Fruit fly (Drosophila melanogaster) whole organism, embryonic: ENCODE results near the gene Girdin.

Experiments used
- Awh ChIP-seq: fragments of 200-800 bp; sonication (Bioruptor generic); IDR thresholded peaks from 2 replicates; pipeline ENCODE4, ENCODE4 v1.3.6; 2022; ENCODE audit warnings: missing biosample characterization, missing genetic modification characterization
- B-H1 ChIP-seq: fragments of 200-800 bp; sonication (Bioruptor generic); IDR thresholded peaks from 3 replicates; pipeline ENCODE4 v1.3.6; 2022; ENCODE audit warnings: missing biosample characterization, missing genetic modification characterization
- B-H2 ChIP-seq: fragments of 200-800 bp; sonication (Bioruptor generic); optimal IDR thresholded peaks from 2 replicates; lab custom pipeline; 2018; ENCODE audit warnings: missing biosample characterization, mild to moderate bottlenecking, missing genetic modification characterization
- CG10565 ChIP-seq: fragments of 200-800 bp; sonication (Bioruptor generic); optimal IDR thresholded peaks from 3 replicates; lab custom pipeline; 2016; ENCODE audit warnings: missing biosample characterization, mild to moderate bottlenecking, missing genetic modification characterization
- CG10654 ChIP-seq: fragments of 200-800 bp; sonication (Bioruptor generic); optimal IDR thresholded peaks from 2 replicates; lab custom pipeline; 2016; ENCODE audit warnings: missing biosample characterization, missing genetic modification characterization
- CG14014 ChIP-seq: fragments of 200-800 bp; sonication (Bioruptor generic); IDR thresholded peaks from 2 replicates; pipeline ENCODE4 v1.3.6; 2022; ENCODE audit warnings: missing biosample characterization, missing genetic modification characterization
- CG14965 ChIP-seq: fragments of 200-800 bp; sonication (Bioruptor generic); optimal IDR thresholded peaks from 2 replicates; lab custom pipeline; 2016; ENCODE audit warnings: missing biosample characterization, missing genetic modification characterization, borderline replicate concordance
- CG15514 ChIP-seq: fragments of 200-800 bp; sonication (Bioruptor generic); optimal IDR thresholded peaks from 3 replicates; lab custom pipeline; 2017; ENCODE audit warnings: missing biosample characterization, missing genetic modification characterization, mild to moderate bottlenecking, moderate library complexity, missing genetic modification reagents
- CG15696 ChIP-seq: fragments of 200-800 bp; sonication (Bioruptor generic); optimal IDR thresholded peaks from 2 replicates; lab custom pipeline; 2019; ENCODE audit warnings: missing biosample characterization, mild to moderate bottlenecking, missing genetic modification characterization, moderate library complexity
- CG1602 ChIP-seq: fragments of 200-800 bp; sonication (Bioruptor generic); optimal IDR thresholded peaks from 3 replicates; lab custom pipeline; 2016; ENCODE audit warnings: missing biosample characterization, missing genetic modification characterization
- CG16813 ChIP-seq: fragments of 200-800 bp; sonication (Bioruptor generic); IDR thresholded peaks from 3 replicates; pipeline ENCODE4 v1.3.6; 2022; ENCODE audit warnings: missing biosample characterization, missing genetic modification characterization; ENCODE audit not compliant: partially characterized antibody
- CG18619 ChIP-seq: fragments of 200-800 bp; sonication (Bioruptor generic); optimal IDR thresholded peaks from 3 replicates; lab custom pipeline; 2017; ENCODE audit warnings: missing biosample characterization, mild to moderate bottlenecking, missing genetic modification characterization
- CG2116 ChIP-seq: fragments of 200-800 bp; sonication (Bioruptor generic); optimal IDR thresholded peaks from 3 replicates; lab custom pipeline; 2018; ENCODE audit warnings: missing biosample characterization, mild to moderate bottlenecking, missing genetic modification characterization
- CG2678 ChIP-seq: fragments of 200-800 bp; sonication (Bioruptor generic); optimal IDR thresholded peaks from 3 replicates; lab custom pipeline; 2019; ENCODE audit warnings: missing biosample characterization, mild to moderate bottlenecking, missing genetic modification characterization, moderate library complexity
- CG3838 ChIP-seq: fragments of 200-800 bp; sonication (Bioruptor generic); optimal IDR thresholded peaks from 3 replicates; lab custom pipeline; 2016; ENCODE audit warnings: missing biosample characterization, missing genetic modification characterization
- CG3847 ChIP-seq: fragments of 200-800 bp; sonication (Bioruptor generic); IDR thresholded peaks from 2 replicates; pipeline ENCODE4 v1.3.6; 2022; ENCODE audit warnings: missing biosample characterization, missing genetic modification characterization
- CG4282 ChIP-seq: fragments of 200-800 bp; sonication (Bioruptor generic); optimal IDR thresholded peaks from 2 replicates; lab custom pipeline; 2016; ENCODE audit warnings: missing biosample characterization, missing genetic modification characterization
- CG4707 ChIP-seq: fragments of 200-800 bp; sonication (Bioruptor generic); optimal IDR thresholded peaks from 2 replicates; lab custom pipeline; 2018; ENCODE audit warnings: missing biosample characterization, mild to moderate bottlenecking, missing genetic modification characterization, moderate library complexity
- CG4854 ChIP-seq: fragments of 200-800 bp; sonication (Bioruptor generic); optimal IDR thresholded peaks from 2 replicates; lab custom pipeline; 2016; ENCODE audit warnings: missing biosample characterization, missing genetic modification characterization, inconsistent platforms
- CG6765 ChIP-seq: fragments of 200-800 bp; sonication (Bioruptor generic); optimal IDR thresholded peaks from 3 replicates; lab custom pipeline; 2017; ENCODE audit warnings: missing biosample characterization, mild to moderate bottlenecking, missing genetic modification characterization
- CG8089 ChIP-seq: fragments of 200-800 bp; sonication (Bioruptor generic); optimal IDR thresholded peaks from 3 replicates; lab custom pipeline; 2016; ENCODE audit warnings: missing biosample characterization, missing genetic modification characterization
- CG8765 ChIP-seq: fragments of 200-800 bp; sonication (Bioruptor generic); IDR thresholded peaks from 2 replicates; pipeline ENCODE4 v1.3.6; 2022; ENCODE audit warnings: missing biosample characterization, missing genetic modification characterization
- CG9932 ChIP-seq: fragments of 200-800 bp; sonication (Bioruptor generic); IDR thresholded peaks from 2 replicates; pipeline ENCODE4 v1.3.6; 2022; ENCODE audit warnings: missing biosample characterization, missing genetic modification characterization
- Dll ChIP-seq: fragments of 200-800 bp; sonication (Bioruptor generic); IDR thresholded peaks from 4 replicates; pipeline ENCODE4 v1.3.6; 2022; ENCODE audit warnings: missing biosample characterization, missing genetic modification characterization; ENCODE audit not compliant: partially characterized antibody
- Fer2 ChIP-seq: fragments of 200-800 bp; sonication (Bioruptor generic); optimal IDR thresholded peaks from 2 replicates; lab custom pipeline; 2018; ENCODE audit warnings: missing biosample characterization, mild to moderate bottlenecking, missing genetic modification characterization, moderate library complexity
- Fer3 ChIP-seq: fragments of 200-800 bp; sonication (Bioruptor generic); optimal IDR thresholded peaks from 2 replicates; lab custom pipeline; 2018; ENCODE audit warnings: missing biosample characterization, mild to moderate bottlenecking, missing genetic modification characterization, moderate library complexity
- HLH54F ChIP-seq: fragments of 200-800 bp; sonication (Bioruptor generic); optimal IDR thresholded peaks from 3 replicates; lab custom pipeline; 2016; ENCODE audit warnings: missing biosample characterization, missing genetic modification characterization
- Kr ChIP-seq: fragments of 200-800 bp; sonication (Bioruptor generic); optimal IDR thresholded peaks from 2 replicates; lab custom pipeline; 2017; ENCODE audit warnings: missing biosample characterization, mild to moderate bottlenecking, missing genetic modification characterization
- Optix ChIP-seq: fragments of 200-800 bp; sonication (Bioruptor generic); IDR thresholded peaks from 3 replicates; pipeline ENCODE4 v1.3.6; 2022; ENCODE audit warnings: missing biosample characterization, missing genetic modification characterization
- Sry-δ ChIP-seq: fragments of 200-800 bp; sonication (Bioruptor generic); optimal IDR thresholded peaks from 2 replicates; lab custom pipeline; 2016; ENCODE audit warnings: missing biosample characterization, missing genetic modification characterization
- ash1 ChIP-seq: fragments of 200-800 bp; sonication (Bioruptor generic); optimal IDR thresholded peaks from 2 replicates; lab custom pipeline; 2018; ENCODE audit warnings: missing biosample characterization, mild to moderate bottlenecking, missing genetic modification characterization
- btn ChIP-seq: fragments of 200-800 bp; sonication (Bioruptor generic); optimal IDR thresholded peaks from 2 replicates; lab custom pipeline; 2016; ENCODE audit warnings: missing biosample characterization, missing genetic modification characterization
- cg ChIP-seq: fragments of 200-800 bp; sonication (Bioruptor generic); optimal IDR thresholded peaks from 3 replicates; lab custom pipeline; 2019; ENCODE audit warnings: missing biosample characterization, mild to moderate bottlenecking, missing genetic modification characterization, moderate library complexity
- croc ChIP-seq: fragments of 200-800 bp; sonication (Bioruptor generic); conservative IDR thresholded peaks from 3 replicates; pipeline ENCODE4 v1.3.6; 2022; ENCODE audit warnings: missing biosample characterization, missing genetic modification characterization
- crp ChIP-seq, 2 experiments: fragments of 200-800 bp; sonication (Bioruptor generic); optimal IDR thresholded peaks; 2 replicates in 1 of 2; 3 replicates in 1 of 2; lab custom pipeline; 2017; ENCODE audit warnings: missing biosample characterization in 2 of 2, missing genetic modification characterization in 2 of 2, mild to moderate bottlenecking in 1 of 2, moderate library complexity in 1 of 2
- da ChIP-seq: fragments of 200-800 bp; sonication (Bioruptor generic); optimal IDR thresholded peaks from 2 replicates; lab custom pipeline; 2016; ENCODE audit warnings: missing biosample characterization, missing genetic modification characterization
- dm ChIP-seq: fragments of 200-800 bp; sonication (Bioruptor generic); optimal IDR thresholded peaks from 3 replicates; lab custom pipeline; 2016; ENCODE audit warnings: missing biosample characterization, missing genetic modification characterization
- dmrt99B ChIP-seq: fragments of 200-800 bp; sonication (Bioruptor generic); optimal IDR thresholded peaks from 2 replicates; lab custom pipeline; 2018; ENCODE audit warnings: missing biosample characterization, mild to moderate bottlenecking, missing genetic modification characterization, moderate library complexity
- fd3F ChIP-seq: fragments of 200-800 bp; sonication (Bioruptor generic); optimal IDR thresholded peaks from 2 replicates; lab custom pipeline; 2018; ENCODE audit warnings: missing biosample characterization, mild to moderate bottlenecking, missing genetic modification characterization, moderate library complexity
- h ChIP-seq: fragments of >200 bp; optimal IDR thresholded peaks from 2 replicates; lab custom pipeline; 2017
- hth ChIP-seq: fragments of >200 bp; optimal IDR thresholded peaks from 2 replicates; lab custom pipeline; 2017; ENCODE audit warnings: inconsistent platforms
- insv ChIP-seq, 2 experiments: fragments of 200-800 bp; sonication (Bioruptor generic); optimal IDR thresholded peaks; 3 replicates each; lab custom pipeline; 2016 to 2018; ENCODE audit warnings: missing biosample characterization in 2 of 2, missing genetic modification characterization in 2 of 2
- knrl ChIP-seq: fragments of 200-800 bp; sonication (Bioruptor generic); IDR thresholded peaks from 3 replicates; pipeline ENCODE4 v1.3.6; 2022; ENCODE audit warnings: missing biosample characterization, missing genetic modification characterization; ENCODE audit not compliant: partially characterized antibody
- lilli ChIP-seq: fragments of 200-800 bp; sonication (Bioruptor generic); optimal IDR thresholded peaks from 3 replicates; lab custom pipeline; 2016; ENCODE audit warnings: missing biosample characterization, missing genetic modification characterization
- lov ChIP-seq, 2 experiments: fragments of 200-800 bp in 1 of 2; fragments of >200 bp in 1 of 2; sonication (Bioruptor generic) in 1 of 2; IDR thresholded peaks in 1 of 2; optimal IDR thresholded peaks in 1 of 2; 2 replicates in 1 of 2; 3 replicates in 1 of 2; pipeline versions ENCODE4 v1.3.6 to Lab custom; 2017 to 2022; ENCODE audit warnings: missing biosample characterization in 1 of 2, missing genetic modification characterization in 1 of 2
- pho ChIP-seq: fragments of 200-800 bp; sonication (Bioruptor generic); optimal IDR thresholded peaks from 2 replicates; lab custom pipeline; 2016; ENCODE audit warnings: missing biosample characterization, missing genetic modification characterization
- sisA ChIP-seq: fragments of 200-800 bp; sonication (Bioruptor generic); IDR thresholded peaks from 2 replicates; pipeline ENCODE4 v1.3.6; 2022; ENCODE audit warnings: missing biosample characterization, missing genetic modification characterization
- slp2 ChIP-seq: fragments of 200-800 bp; sonication (Bioruptor generic); optimal IDR thresholded peaks from 2 replicates; lab custom pipeline; 2016; ENCODE audit warnings: missing biosample characterization, missing genetic modification characterization
- stc ChIP-seq: fragments of 200-800 bp; sonication (Bioruptor generic); IDR thresholded peaks from 2 replicates; pipeline ENCODE4 v1.3.6; 2022; ENCODE audit warnings: missing biosample characterization, missing genetic modification characterization
- stwl ChIP-seq: fragments of 200-800 bp; sonication (Bioruptor generic); optimal IDR thresholded peaks from 3 replicates; lab custom pipeline; 2018; ENCODE audit warnings: missing biosample characterization, mild to moderate bottlenecking, missing genetic modification characterization, moderate library complexity
- wdn ChIP-seq: fragments of 200-800 bp; sonication (Bioruptor generic); IDR thresholded peaks from 2 replicates; pipeline ENCODE4 v1.3.6; 2022; ENCODE audit warnings: missing biosample characterization, missing genetic modification characterization

Gene Girdin

dm6 chr3L:3179474-3179873 is 744 bp downstream of the Girdin start (continued):
- peak; percentile 54 for TF ChIP-seq pho (GFP tag; lab: Kevin White, UChicago)
- peak; percentile 48 for TF ChIP-seq CG2116 (GFP tag; lab: Kevin White, UChicago)
- peak; percentile 63 for TF ChIP-seq CG4707 (GFP tag; lab: Kevin White, UChicago)
- peak; percentile 70 for TF ChIP-seq slp2 (GFP tag; lab: Kevin White, UChicago)
- TF ChIP-seq CG14965: peak; percentile 50
- TF ChIP-seq CG6765: peak; percentile 84
- TF ChIP-seq stwl (tag; lab: Kevin White, UChicago): no peak
- TF ChIP-seq Fer2 (tag; lab: Kevin White, UChicago): peak; percentile 45
- TF ChIP-seq B-H2 (GFP tag; lab: Kevin White, UChicago): no peak
- TF ChIP-seq fd3F (GFP tag; lab: Kevin White, UChicago): peak; percentile 80
- peak; percentile 85 for TF ChIP-seq CG4854 (GFP tag; lab: Kevin White, UChicago)
- no peak for TF ChIP-seq Dll (GFP tag; lab: Robert Waterston, UW)
- TF ChIP-seq cg (GFP tag; lab: Kevin White, UChicago): no peak
- TF ChIP-seq CG18619 (GFP tag; lab: Kevin White, UChicago): peak; percentile 82
- TF ChIP-seq da (GFP tag; lab: Kevin White, UChicago): no peak
- TF ChIP-seq B-H1 (GFP tag; lab: Robert Waterston, UW): peak; percentile 90
- no peak for TF ChIP-seq h (lab: Kevin White, UChicago)
- TF ChIP-seq CG15514 (GFP tag; lab: Kevin White, UChicago): peak; percentile 82
- no peak for TF ChIP-seq CG16813 (GFP tag; lab: Robert Waterston, UW)
- TF ChIP-seq btn (GFP tag; lab: Kevin White, UChicago): peak; percentile 66
- TF ChIP-seq ash1 (GFP tag; lab: Kevin White, UChicago): no peak
- peak; percentile 75 for TF ChIP-seq wdn
- TF ChIP-seq CG14014 (GFP tag; lab: Robert Waterston, UW): peak; percentile 89
- TF ChIP-seq Fer3: peak; percentile 89
- peak; percentile 77 for TF ChIP-seq CG15696 (tag; lab: Kevin White, UChicago)
- peak; percentile 78 for TF ChIP-seq Optix (GFP tag; lab: Robert Waterston, UW)
- peak; percentile 85 for TF ChIP-seq stc (GFP tag; lab: Robert Waterston, UW)
- TF ChIP-seq CG4282 (GFP tag; lab: Kevin White, UChicago): no peak
- peak; percentile 4 for TF ChIP-seq CG3838
- peak; percentile 77 for TF ChIP-seq CG1602 (GFP tag; lab: Kevin White, UChicago)
- TF ChIP-seq dm (GFP tag; lab: Kevin White, UChicago): peak; percentile 59
- TF ChIP-seq Awh (GFP tag; lab: Robert Waterston, UW): peak; percentile 86
- TF ChIP-seq CG10654 (GFP tag; lab: Kevin White, UChicago): peak; percentile 78
- peak; percentile 61 for TF ChIP-seq CG8089 (GFP tag; lab: Kevin White, UChicago)
- TF ChIP-seq insv (GFP tag; optimal IDR thresholded peaks at IDR 0.05; lab: Kevin White, UChicago): no peak
- TF ChIP-seq CG10565 (GFP tag; lab: Kevin White, UChicago): peak; percentile 70
- TF ChIP-seq hth (lab: Kevin White, UChicago): no peak
- TF ChIP-seq lov (optimal IDR thresholded peaks at IDR 0.05; lab: Kevin White, UChicago): no peak
- TF ChIP-seq lov (GFP tag; IDR thresholded peaks at IDR 0.05; lab: Robert Waterston, UW): peak; percentile 79; the same call in 1 of the 3 replicates
- no peak for TF ChIP-seq Kr (GFP tag; lab: Kevin White, UChicago)
- no peak for TF ChIP-seq Sry-δ (GFP tag; lab: Kevin White, UChicago)
- no peak for TF ChIP-seq knrl (GFP tag; lab: Robert Waterston, UW)
- TF ChIP-seq crp (GFP tag; optimal IDR thresholded peaks at IDR 0.05; lab: Kevin White, UChicago): peak in 1 of 2 experiments; percentile 2
- TF ChIP-seq lilli (GFP tag; lab: Kevin White, UChicago): peak; percentile 88
- peak; percentile 70 for TF ChIP-seq CG9932 (GFP tag; lab: Robert Waterston, UW)
- peak; percentile 70 for TF ChIP-seq CG3847 (GFP tag; lab: Robert Waterston, UW)
- peak; percentile 83 for TF ChIP-seq croc (GFP tag; lab: Robert Waterston, UW)
- TF ChIP-seq dmrt99B (tag; lab: Kevin White, UChicago): no peak
- TF ChIP-seq sisA: peak; percentile 84
- TF ChIP-seq CG8765 (GFP tag; lab: Robert Waterston, UW): peak; percentile 71
- TF ChIP-seq HLH54F (GFP tag; lab: Kevin White, UChicago): peak; percentile 77
- TF ChIP-seq CG2678 (tag; lab: Kevin White, UChicago): peak; percentile 93
